Fruit fly (Drosophila melanogaster): ENCODE measurements around the gene Klp68D.

- TF ChIP-seq tai (GFP tag; optimal IDR thresholded peaks at IDR 0.05) (no peak), usp (GFP tag; optimal IDR thresholded peaks at IDR 0.05) (no peak), Dfd (GFP tag; optimal IDR thresholded peaks at IDR 0.05) (no peak), Rel (GFP tag; optimal IDR thresholded peaks at IDR 0.05) (peak; percentile 10), Rel (tag; optimal IDR thresholded peaks at IDR 0.05) (peak; percentile 35), Vsx2 (GFP tag; optimal IDR thresholded peaks at IDR 0.05; ENCODE audit: partially characterized antibody) (no peak), br (GFP tag; optimal IDR thresholded peaks at IDR 0.05) (no peak), dl (GFP tag; optimal IDR thresholded peaks at IDR 0.05; ENCODE audit: insufficient read depth in 1 of 2, partially characterized antibody in 2 of 2) (no peak), Hr83 (GFP tag; optimal IDR thresholded peaks at IDR 0.05; ENCODE audit: poor library complexity, severe bottlenecking) (no peak), sv (GFP tag; optimal IDR thresholded peaks at IDR 0.05) (no peak), OdsH (GFP tag; optimal IDR thresholded peaks at IDR 0.05) (no peak), dsf (GFP tag; optimal IDR thresholded peaks at IDR 0.05; ENCODE audit: borderline replicate concordance) (no peak)
These were observed 6.5 kb upstream of the Klp68D start for dm6 chr3L:11788936-11789352.
